Fruit fly (Drosophila melanogaster): ENCODE data around the gene Hsp60A.

The Hsp60A gene

dm6 chrX:11144575-11144974 is 36.3 kb downstream of the Hsp60A start:
- TF ChIP-seq CG13204 (GFP tag; optimal IDR thresholded peaks at IDR 0.05) (no peak), CG4496 (GFP tag; IDR thresholded peaks at IDR 0.05) (no peak), CG8301 (tag; optimal IDR thresholded peaks at IDR 0.05) (no peak), CG17806 (tag; optimal IDR thresholded peaks at IDR 0.05) (no peak), fd96Ca (GFP tag; IDR thresholded peaks at IDR 0.05) (no peak), EcR (GFP tag; optimal IDR thresholded peaks at IDR 0.05) (no peak)

- peak; percentile 29 for TF ChIP-seq CG17806 (tag; optimal IDR thresholded peaks at IDR 0.05)
- TF ChIP-seq CG15710 (tag; optimal IDR thresholded peaks at IDR 0.05): peak; percentile 51
- no peak for TF ChIP-seq rn (GFP tag; IDR thresholded peaks at IDR 0.05)
- TF ChIP-seq fd96Ca (GFP tag; IDR thresholded peaks at IDR 0.05): peak; percentile 68
- TF ChIP-seq Ets98B (GFP tag; IDR thresholded peaks at IDR 0.05): peak; percentile 35
- 0 out of 3 replicates have a peak, but pooled peaks have one; percentile 38 for TF ChIP-seq CG4496 (GFP tag; IDR thresholded peaks at IDR 0.05)
- peak; percentile 17 for TF ChIP-seq CG34367 (tag; optimal IDR thresholded peaks at IDR 0.05)
- peak; percentile 20 for TF ChIP-seq CG8301 (tag; optimal IDR thresholded peaks at IDR 0.05)
- TF ChIP-seq Pif1B (GFP tag; optimal IDR thresholded peaks at IDR 0.05): peak; percentile 30
- TF ChIP-seq Pif1A (GFP tag; optimal IDR thresholded peaks at IDR 0.05): peak; percentile 39
- TF ChIP-seq Snoo (tag; optimal IDR thresholded peaks at IDR 0.05): peak; percentile 15
- TF ChIP-seq CG9948 (tag; optimal IDR thresholded peaks at IDR 0.05): peak; percentile 0
- no peak for TF ChIP-seq CG10348 (GFP tag; IDR thresholded peaks at IDR 0.05)
- TF ChIP-seq CG8159 (tag; optimal IDR thresholded peaks at IDR 0.05): peak; percentile 45
- no peak for TF ChIP-seq EcR (GFP tag; optimal IDR thresholded peaks at IDR 0.05)
- TF ChIP-seq D1 (tag; optimal IDR thresholded peaks at IDR 0.05): no peak
Measured at dm6 chrX:11146598-11147176, 38.4 kb downstream of the Hsp60A start.

dm6 chrX:11147553-11148067 is 39.3 kb downstream of the Hsp60A start:
- TF ChIP-seq fd96Ca (GFP tag; IDR thresholded peaks at IDR 0.05) (no peak; the same call in 2 of the 3 replicates), CG12605 (GFP tag; IDR thresholded peaks at IDR 0.05) (peak; percentile 34; the same call in 1 of the 2 replicates), Ets98B (GFP tag; IDR thresholded peaks at IDR 0.05) (peak; percentile 4; the same call in 1 of the 2 replicates), CG9948 (tag; optimal IDR thresholded peaks at IDR 0.05) (no peak), CG14655 (GFP tag; optimal IDR thresholded peaks at IDR 0.05) (no peak), CG8159 (tag; optimal IDR thresholded peaks at IDR 0.05) (peak; percentile 7), CG15710 (tag; optimal IDR thresholded peaks at IDR 0.05) (no peak), Pif1A (GFP tag; optimal IDR thresholded peaks at IDR 0.05) (no peak), CG8301 (tag; optimal IDR thresholded peaks at IDR 0.05) (no peak), gl (tag; optimal IDR thresholded peaks at IDR 0.05) (no peak)

dm6 chrX:11148272-11148835 is 40.1 kb downstream of the Hsp60A start, which contains the start of gene Ran:
Ran (minus strand) TSS chrX:11148716.
- no peak for TF ChIP-seq CG8159 (tag; optimal IDR thresholded peaks at IDR 0.05)
- no peak for TF ChIP-seq CG32121 (GFP tag; IDR thresholded peaks at IDR 0.05)
- no peak for TF ChIP-seq CG9948 (tag; optimal IDR thresholded peaks at IDR 0.05)
- no peak for TF ChIP-seq gl (tag; optimal IDR thresholded peaks at IDR 0.05)
- TF ChIP-seq rn (GFP tag; IDR thresholded peaks at IDR 0.05): no peak
- no peak for TF ChIP-seq CG17806 (tag; optimal IDR thresholded peaks at IDR 0.05)

- TF ChIP-seq CG34367 (tag; optimal IDR thresholded peaks at IDR 0.05) (no peak), fd96Ca (GFP tag; IDR thresholded peaks at IDR 0.05) (0 out of 3 replicates have a peak, but pooled peaks have one; percentile 37), CG8159 (tag; optimal IDR thresholded peaks at IDR 0.05) (peak; percentile 4), CG4496 (GFP tag; IDR thresholded peaks at IDR 0.05) (peak; percentile 52; the same call in 1 of the 3 replicates), CG32121 (GFP tag; IDR thresholded peaks at IDR 0.05) (0 out of 2 replicates have a peak, but pooled peaks have one; percentile 33), gl (tag; optimal IDR thresholded peaks at IDR 0.05) (no peak), D1 (tag; optimal IDR thresholded peaks at IDR 0.05) (no peak), EcR (GFP tag; optimal IDR thresholded peaks at IDR 0.05) (no peak), Pif1A (GFP tag; optimal IDR thresholded peaks at IDR 0.05) (no peak)
Measured at dm6 chrX:11149201-11149600, 40.9 kb downstream of the Hsp60A start, which contains the start of gene Lint-1. Lint-1 (plus strand) TSS chrX:11149323.

dm6 chrX:11153413-11153812 is 45.1 kb downstream of the Hsp60A start:
- TF ChIP-seq CG34367 (tag; optimal IDR thresholded peaks at IDR 0.05) (no peak), EcR (GFP tag; optimal IDR thresholded peaks at IDR 0.05) (peak; percentile 16)
